Worm (Caenorhabditis elegans) whole organism, midembryonic: ENCODE data around the gene Y17D7B.3.

Experiments used
- flt-1 ChIP-seq: fragments of 200-800 bp; sonication (Bioruptor generic); IDR thresholded peaks from 2 replicates; pipeline ENCODE4 v1.3.6; 2022; ENCODE audit warnings: missing genetic modification characterization, missing compliant biosample characterization
- med-1 ChIP-seq: sonication (generic microtip); optimal IDR thresholded peaks from 2 replicates; lab custom pipeline; 2017; ENCODE audit warnings: missing genetic modification characterization, mild to moderate bottlenecking, missing compliant biosample characterization, antibody characterized with exemption, missing genetic modification reagents; ENCODE audit not compliant: insufficient read depth

- TF ChIP-seq med-1 (no peak), flt-1 (GFP tag; lab: Robert Waterston, UW) (no peak)
These were observed 37.9 kb downstream of the Y17D7B.3 start, which contains the start of gene clec-252 for ce11 chrV:18748726-18749125.
